In genomic region chrX:18406593-18407393, dm6 we compare ENCODE assay signal across 4 fruit fly cellular contexts.
A peak's percentile ranks its signal among the peaks of the same experiment; 100 is the strongest.
TF ChIP-seq lines count a peak whose summit lies in the region.

No protein-coding gene starts in this region.

- no peak for TF ChIP-seq CTCF in whole organism, embryonic (GFP tag; optimal IDR thresholded peaks at IDR 0.05; lab: Kevin White, UChicago)

TF ChIP-seq in whole organism, adult, 20 proteins besides CTCF, POLR2A, EP300 and RAD21:
- TF ChIP-seq cic (GFP tag; optimal IDR thresholded peaks at IDR 0.05; lab: Kevin White, UChicago) = peak; percentile 70
- no peak for TF ChIP-seq cnc (optimal IDR thresholded peaks at IDR 0.05; lab: Kevin White, UChicago)
- peak; percentile 15 for TF ChIP-seq bab1 (GFP tag; optimal IDR thresholded peaks at IDR 0.05; lab: Kevin White, UChicago)
- TF ChIP-seq pad (GFP tag; optimal IDR thresholded peaks at IDR 0.05; lab: Kevin White, UChicago) = peak; percentile 20
- TF ChIP-seq CG14711 (tag; optimal IDR thresholded peaks at IDR 0.05; lab: Kevin White, UChicago) = peak; percentile 10
- no peak for TF ChIP-seq CG33017 (tag; optimal IDR thresholded peaks at IDR 0.05; lab: Kevin White, UChicago)
- TF ChIP-seq CG7101 (tag; optimal IDR thresholded peaks at IDR 0.05; lab: Kevin White, UChicago) = no peak
- peak; percentile 26 for TF ChIP-seq CG7045 (GFP tag; optimal IDR thresholded peaks at IDR 0.05; lab: Kevin White, UChicago)
- TF ChIP-seq CG11617 (GFP tag; optimal IDR thresholded peaks at IDR 0.05; lab: Kevin White, UChicago) = peak; percentile 54
- TF ChIP-seq kay (GFP tag; lab: Kevin White, UChicago; ENCODE audit: borderline replicate concordance) = peak; percentile 53
- peak; percentile 19 for TF ChIP-seq CG12768 (GFP tag; optimal IDR thresholded peaks at IDR 0.05; lab: Kevin White, UChicago)
- TF ChIP-seq tj (GFP tag; optimal IDR thresholded peaks at IDR 0.05; lab: Kevin White, UChicago) = peak; percentile 99
- peak; percentile 7 for TF ChIP-seq Mnt (GFP tag; optimal IDR thresholded peaks at IDR 0.05; lab: Kevin White, UChicago)

TF ChIP-seq in whole organism, embryonic, 481 proteins besides CTCF, POLR2A, EP300 and RAD21 (continues in another document):
- TF ChIP-seq Usf (GFP tag; optimal IDR thresholded peaks at IDR 0.05; lab: Kevin White, UChicago) = no peak
- no peak for TF ChIP-seq tup (GFP tag; optimal IDR thresholded peaks at IDR 0.05; lab: Kevin White, UChicago)
- TF ChIP-seq CG6765 (GFP tag; optimal IDR thresholded peaks at IDR 0.05; lab: Kevin White, UChicago) = no peak
- TF ChIP-seq cg (GFP tag; optimal IDR thresholded peaks at IDR 0.05; lab: Kevin White, UChicago) = peak; percentile 2
- peak; percentile 59 for TF ChIP-seq CG34376 (GFP tag; optimal IDR thresholded peaks at IDR 0.05; lab: Kevin White, UChicago)
- no peak for TF ChIP-seq MESR4 (GFP tag; optimal IDR thresholded peaks at IDR 0.05; lab: Kevin White, UChicago)
- TF ChIP-seq Mes4 (GFP tag; optimal IDR thresholded peaks at IDR 0.05; lab: Kevin White, UChicago) = no peak
- no peak for TF ChIP-seq CG2875 (GFP tag; optimal IDR thresholded peaks at IDR 0.05; lab: Kevin White, UChicago)
- peak; percentile 10 for TF ChIP-seq Oli (tag; optimal IDR thresholded peaks at IDR 0.05; lab: Kevin White, UChicago)
- peak; percentile 6 for TF ChIP-seq grau (tag; optimal IDR thresholded peaks at IDR 0.05; lab: Kevin White, UChicago)
- no peak for TF ChIP-seq CG13123 (GFP tag; optimal IDR thresholded peaks at IDR 0.05; lab: Kevin White, UChicago)
- no peak for TF ChIP-seq Meics (GFP tag; optimal IDR thresholded peaks at IDR 0.05; lab: Kevin White, UChicago)
- peak; percentile 31; the same call in 1 of the 2 replicates for TF ChIP-seq CG4360 (GFP tag; IDR thresholded peaks at IDR 0.05; lab: Robert Waterston, UW)
- TF ChIP-seq klu (GFP tag; IDR thresholded peaks at IDR 0.05; lab: Robert Waterston, UW) = no peak
- peak; percentile 22 for TF ChIP-seq CG9727 (GFP tag; optimal IDR thresholded peaks at IDR 0.05; lab: Kevin White, UChicago)
- TF ChIP-seq crol (GFP tag; IDR thresholded peaks at IDR 0.05; lab: Robert Waterston, UW) = peak; percentile 93
- TF ChIP-seq Xrp1 (GFP tag; IDR thresholded peaks at IDR 0.05; lab: Robert Waterston, UW) = no peak
- TF ChIP-seq slbo (GFP tag; IDR thresholded peaks at IDR 0.05; lab: Robert Waterston, UW) = peak; percentile 22; the same call in 1 of the 2 replicates
- no peak for TF ChIP-seq ranshi (GFP tag; IDR thresholded peaks at IDR 0.05; lab: Robert Waterston, UW)
- TF ChIP-seq row (GFP tag; IDR thresholded peaks at IDR 0.05; lab: Robert Waterston, UW) = peak; percentile 65
- peak; percentile 71 for TF ChIP-seq mirr (GFP tag; optimal IDR thresholded peaks at IDR 0.05; lab: Kevin White, UChicago)
- TF ChIP-seq Hand (GFP tag; optimal IDR thresholded peaks at IDR 0.05; lab: Kevin White, UChicago) = no peak
- no peak for TF ChIP-seq gsb (GFP tag; IDR thresholded peaks at IDR 0.05; lab: Robert Waterston, UW)
- TF ChIP-seq CG10543 (GFP tag; optimal IDR thresholded peaks at IDR 0.05; lab: Kevin White, UChicago) = peak; percentile 12
- TF ChIP-seq gem (tag; optimal IDR thresholded peaks at IDR 0.05; lab: Kevin White, UChicago) = peak; percentile 9
- TF ChIP-seq sr (GFP tag; IDR thresholded peaks at IDR 0.05; lab: Robert Waterston, UW) = 0 out of 3 replicates have a peak, but pooled peaks have one; percentile 21
- peak; percentile 93 for TF ChIP-seq D19B (GFP tag; optimal IDR thresholded peaks at IDR 0.05; lab: Kevin White, UChicago)

TF ChIP-seq in whole organism, prepupa, 60 proteins besides CTCF, POLR2A, EP300 and RAD21:
- TF ChIP-seq CG11762 (GFP tag; optimal IDR thresholded peaks at IDR 0.05; lab: Kevin White, UChicago; ENCODE audit: insufficient read depth) (no peak), CG3032 (tag; optimal IDR thresholded peaks at IDR 0.05; lab: Kevin White, UChicago) (no peak), Ets21C (GFP tag; optimal IDR thresholded peaks at IDR 0.05; lab: Kevin White, UChicago) (no peak), CG34406 (GFP tag; optimal IDR thresholded peaks at IDR 0.05; lab: Kevin White, UChicago) (no peak), Eip78C (GFP tag; lab: Kevin White, UChicago) (peak; percentile 28), CG7368 (GFP tag; optimal IDR thresholded peaks at IDR 0.05; lab: Kevin White, UChicago) (no peak), Eip93F (GFP tag; optimal IDR thresholded peaks at IDR 0.05; lab: Kevin White, UChicago) (no peak), svp (GFP tag; lab: Kevin White, UChicago) (peak; percentile 61), CG32006 (GFP tag; optimal IDR thresholded peaks at IDR 0.05; lab: Kevin White, UChicago) (peak; percentile 28), CG9139 (GFP tag; optimal IDR thresholded peaks at IDR 0.05; lab: Kevin White, UChicago) (no peak), Sox102F (GFP tag; optimal IDR thresholded peaks at IDR 0.05; lab: Kevin White, UChicago) (no peak), CG15336 (GFP tag; IDR thresholded peaks at IDR 0.05; lab: Robert Waterston, UW) (no peak), acj6 (GFP tag; optimal IDR thresholded peaks at IDR 0.05; lab: Kevin White, UChicago) (no peak), Hr38 (GFP tag; optimal IDR thresholded peaks at IDR 0.05; lab: Kevin White, UChicago) (no peak), topi (GFP tag; optimal IDR thresholded peaks at IDR 0.05; lab: Kevin White, UChicago) (no peak), dac (GFP tag; optimal IDR thresholded peaks at IDR 0.05; lab: Kevin White, UChicago) (no peak), Blimp-1 (GFP tag; optimal IDR thresholded peaks at IDR 0.05; lab: Kevin White, UChicago) (no peak), lz (GFP tag; optimal IDR thresholded peaks at IDR 0.05; lab: Kevin White, UChicago) (no peak)

TF ChIP-seq in whole organism, pupa, 21 proteins besides CTCF, POLR2A, EP300 and RAD21:
- no peak for TF ChIP-seq CG9948 (tag; optimal IDR thresholded peaks at IDR 0.05; lab: Kevin White, UChicago)
- TF ChIP-seq Ets98B (GFP tag; IDR thresholded peaks at IDR 0.05; lab: Robert Waterston, UW) = peak; percentile 33; the same call in 1 of the 2 replicates
- TF ChIP-seq CG32121 (GFP tag; IDR thresholded peaks at IDR 0.05; lab: Robert Waterston, UW) = 0 out of 2 replicates have a peak, but pooled peaks have one; percentile 12
